Fruit fly (Drosophila melanogaster) whole organism, embryonic: ENCODE data around the gene NimC2.
A peak's percentile ranks its signal among the peaks of the same experiment; 100 is the strongest.

Source experiments
- Abd-B ChIP-seq: fragments of 200-800 bp; sonication (Bioruptor generic); optimal IDR thresholded peaks from 2 replicates; lab custom pipeline; 2018; ENCODE audit warnings: missing biosample characterization, mild to moderate bottlenecking, missing genetic modification characterization, moderate library complexity
- BtbVII ChIP-seq: fragments of 200-800 bp; sonication (Bioruptor generic); optimal IDR thresholded peaks from 3 replicates; lab custom pipeline; 2017; ENCODE audit warnings: missing biosample characterization, mild to moderate bottlenecking, missing genetic modification characterization
- CG11560 ChIP-seq: fragments of 200-800 bp; sonication (Bioruptor generic); IDR thresholded peaks from 3 replicates; pipeline ENCODE4 v1.3.6; 2022; ENCODE audit warnings: missing biosample characterization, missing genetic modification characterization
- CG12155 ChIP-seq: fragments of 200-800 bp; sonication (Bioruptor generic); optimal IDR thresholded peaks from 3 replicates; lab custom pipeline; 2016; ENCODE audit warnings: missing biosample characterization, missing genetic modification characterization
- CG1529 ChIP-seq: fragments of 200-800 bp; sonication (Bioruptor generic); optimal IDR thresholded peaks from 3 replicates; lab custom pipeline; 2018; ENCODE audit warnings: missing biosample characterization, missing genetic modification characterization
- CG1602 ChIP-seq: fragments of 200-800 bp; sonication (Bioruptor generic); optimal IDR thresholded peaks from 3 replicates; lab custom pipeline; 2016; ENCODE audit warnings: missing biosample characterization, missing genetic modification characterization
- CG16813 ChIP-seq: fragments of 200-800 bp; sonication (Bioruptor generic); IDR thresholded peaks from 3 replicates; pipeline ENCODE4 v1.3.6; 2022; ENCODE audit warnings: missing biosample characterization, missing genetic modification characterization; ENCODE audit not compliant: partially characterized antibody
- CG30403 ChIP-seq: fragments of 200-800 bp; sonication (Bioruptor generic); optimal IDR thresholded peaks from 3 replicates; lab custom pipeline; 2016; ENCODE audit warnings: missing biosample characterization, missing genetic modification characterization
- CG30431 ChIP-seq: fragments of 200-800 bp; sonication (Bioruptor generic); optimal IDR thresholded peaks from 2 replicates; lab custom pipeline; 2017; ENCODE audit warnings: missing biosample characterization, missing genetic modification characterization
- CG33557 ChIP-seq: fragments of 200-800 bp; sonication (Bioruptor generic); optimal IDR thresholded peaks from 2 replicates; lab custom pipeline; 2019; ENCODE audit warnings: missing biosample characterization, mild to moderate bottlenecking, missing genetic modification characterization, moderate library complexity
- CG34376 ChIP-seq: fragments of 200-800 bp; sonication (Bioruptor generic); optimal IDR thresholded peaks from 2 replicates; lab custom pipeline; 2018; ENCODE audit warnings: missing biosample characterization, mild to moderate bottlenecking, missing genetic modification characterization
- CG8944 ChIP-seq: fragments of 200-800 bp; sonication (Bioruptor generic); optimal IDR thresholded peaks from 3 replicates; lab custom pipeline; 2016; ENCODE audit warnings: missing biosample characterization, missing genetic modification characterization
- CG9797 ChIP-seq: fragments of 200-800 bp; sonication (Bioruptor generic); optimal IDR thresholded peaks from 3 replicates; lab custom pipeline; 2018; ENCODE audit warnings: missing biosample characterization, mild to moderate bottlenecking, missing genetic modification characterization
- Chrac-16 ChIP-seq: fragments of 200-800 bp; sonication (Bioruptor generic); optimal IDR thresholded peaks from 3 replicates; lab custom pipeline; 2016; ENCODE audit warnings: missing biosample characterization, missing genetic modification characterization
- D19B ChIP-seq: fragments of 200-800 bp; sonication (Bioruptor generic); optimal IDR thresholded peaks from 2 replicates; lab custom pipeline; 2017; ENCODE audit warnings: missing biosample characterization, mild to moderate bottlenecking, missing genetic modification characterization
- Deaf1 ChIP-seq: fragments of 200-800 bp; optimal IDR thresholded peaks from 3 replicates; lab custom pipeline; 2019; ENCODE audit warnings: missing biosample characterization, mild to moderate bottlenecking, missing genetic modification characterization, moderate library complexity
- Dek ChIP-seq: fragments of 200-800 bp; sonication (Bioruptor generic); optimal IDR thresholded peaks from 3 replicates; lab custom pipeline; 2019; ENCODE audit warnings: missing biosample characterization, mild to moderate bottlenecking, missing genetic modification characterization, moderate library complexity
- Eip74EF ChIP-seq, 2 experiments: fragments of 200-800 bp in 1 of 2; fragments of >200 bp in 1 of 2; sonication (Bioruptor generic) in 1 of 2; optimal IDR thresholded peaks; 2 replicates each; lab custom pipeline; 2017 to 2019; ENCODE audit warnings: missing biosample characterization in 2 of 2, missing genetic modification characterization in 2 of 2, mild to moderate bottlenecking in 1 of 2, moderate library complexity in 1 of 2
- Hr3 ChIP-seq: fragments of 200-800 bp; sonication (Bioruptor generic); optimal IDR thresholded peaks from 3 replicates; lab custom pipeline; 2016; ENCODE audit warnings: missing biosample characterization, missing genetic modification characterization
- Hr39 ChIP-seq: fragments of >200 bp; optimal IDR thresholded peaks from 2 replicates; lab custom pipeline; 2017
- Jarid2 ChIP-seq: fragments of 200-800 bp; sonication (Bioruptor generic); optimal IDR thresholded peaks from 3 replicates; lab custom pipeline; 2017; ENCODE audit warnings: mild to moderate bottlenecking, missing biosample characterization, missing genetic modification reagents, missing genetic modification characterization
- Myb ChIP-seq: fragments of 200-800 bp; sonication (Bioruptor generic); optimal IDR thresholded peaks from 2 replicates; lab custom pipeline; 2016; ENCODE audit warnings: missing biosample characterization, missing genetic modification characterization
- NC2β ChIP-seq: fragments of 200-800 bp; sonication (Bioruptor generic); optimal IDR thresholded peaks from 2 replicates; lab custom pipeline; 2016; ENCODE audit warnings: missing biosample characterization, missing genetic modification characterization
- Poxn ChIP-seq: fragments of 200-800 bp; sonication (Bioruptor generic); IDR thresholded peaks from 2 replicates; pipeline ENCODE4 v1.3.6; 2022; ENCODE audit warnings: missing biosample characterization, missing genetic modification characterization
- Spps ChIP-seq: fragments of 200-800 bp; sonication (Bioruptor generic); optimal IDR thresholded peaks from 2 replicates; lab custom pipeline; 2018; ENCODE audit warnings: missing biosample characterization, mild to moderate bottlenecking, missing genetic modification characterization
- Tbp ChIP-seq: fragments of >200 bp; optimal IDR thresholded peaks from 2 replicates; lab custom pipeline; 2018; ENCODE audit warnings: missing biosample characterization, missing genetic modification characterization
- Trl ChIP-seq, 3 experiments: fragments of >200 bp in 2 of 3; fragments of 200-800 bp in 1 of 3; sonication (Bioruptor generic) in 1 of 3; optimal IDR thresholded peaks; 2 replicates in 1 of 3; 3 replicates in 2 of 3; lab custom pipeline; 2016 to 2017; ENCODE audit warnings: missing biosample characterization in 1 of 3, missing genetic modification characterization in 1 of 3
- btn ChIP-seq: fragments of 200-800 bp; sonication (Bioruptor generic); optimal IDR thresholded peaks from 2 replicates; lab custom pipeline; 2016; ENCODE audit warnings: missing biosample characterization, missing genetic modification characterization
- caup ChIP-seq: fragments of 200-800 bp; sonication (Bioruptor generic); optimal IDR thresholded peaks from 3 replicates; lab custom pipeline; 2017; ENCODE audit warnings: missing biosample characterization, mild to moderate bottlenecking, missing genetic modification characterization, moderate library complexity; ENCODE audit not compliant: severe bottlenecking
- chinmo ChIP-seq: fragments of 200-800 bp; sonication (Bioruptor generic); IDR thresholded peaks from 4 replicates; pipeline ENCODE4 v1.3.6; 2022; ENCODE audit warnings: missing biosample characterization, missing genetic modification characterization; ENCODE audit not compliant: partially characterized antibody
- corto ChIP-seq: fragments of 200-800 bp; sonication (Bioruptor generic); optimal IDR thresholded peaks from 2 replicates; lab custom pipeline; 2016; ENCODE audit warnings: missing biosample characterization, mild to moderate bottlenecking, missing genetic modification characterization, moderate library complexity
- dan ChIP-seq: fragments of 200-800 bp; sonication (Bioruptor generic); IDR thresholded peaks from 2 replicates; pipeline ENCODE4 v1.3.6; 2022; ENCODE audit warnings: missing biosample characterization, missing genetic modification characterization
- dmrt99B ChIP-seq: fragments of 200-800 bp; sonication (Bioruptor generic); optimal IDR thresholded peaks from 2 replicates; lab custom pipeline; 2018; ENCODE audit warnings: missing biosample characterization, mild to moderate bottlenecking, missing genetic modification characterization, moderate library complexity
- ewg ChIP-seq: fragments of 200-800 bp; sonication (Bioruptor generic); optimal IDR thresholded peaks from 3 replicates; lab custom pipeline; 2017; ENCODE audit warnings: mild to moderate bottlenecking, missing biosample characterization, missing genetic modification reagents, missing genetic modification characterization
- fru ChIP-seq: fragments of >200 bp; optimal IDR thresholded peaks from 2 replicates; lab custom pipeline; 2017
- gcm2 ChIP-seq: fragments of 200-800 bp; sonication (Bioruptor generic); optimal IDR thresholded peaks from 2 replicates; lab custom pipeline; 2016; ENCODE audit warnings: missing biosample characterization, missing genetic modification characterization
- ken ChIP-seq: fragments of 200-800 bp; sonication (Bioruptor generic); IDR thresholded peaks from 3 replicates; pipeline ENCODE4 v1.3.6; 2022; ENCODE audit warnings: missing biosample characterization, missing genetic modification characterization
- knrl ChIP-seq: fragments of 200-800 bp; sonication (Bioruptor generic); IDR thresholded peaks from 3 replicates; pipeline ENCODE4 v1.3.6; 2022; ENCODE audit warnings: missing biosample characterization, missing genetic modification characterization; ENCODE audit not compliant: partially characterized antibody
- lola ChIP-seq, 3 experiments: fragments of >200 bp in 2 of 3; fragments of 200-800 bp in 1 of 3; sonication (Bioruptor generic) in 1 of 3; optimal IDR thresholded peaks; 2 replicates each; lab custom pipeline; 2017 to 2019; ENCODE audit warnings: missing biosample characterization in 3 of 3, missing genetic modification characterization in 3 of 3, mild to moderate bottlenecking in 1 of 3, moderate library complexity in 1 of 3
- mirr ChIP-seq: fragments of 200-800 bp; sonication (Bioruptor generic); optimal IDR thresholded peaks from 3 replicates; lab custom pipeline; 2018; ENCODE audit warnings: missing biosample characterization, mild to moderate bottlenecking, missing genetic modification characterization
- peb ChIP-seq: fragments of 200-800 bp; sonication (Bioruptor generic); IDR thresholded peaks from 2 replicates; pipeline ENCODE4 v1.3.6; 2022; ENCODE audit warnings: missing biosample characterization, missing genetic modification characterization
- prd ChIP-seq, 3 experiments: fragments of >200 bp in 2 of 3; fragments of 200-800 bp in 1 of 3; sonication (Bioruptor generic) in 1 of 3; optimal IDR thresholded peaks in 2 of 3; IDR thresholded peaks in 1 of 3; 2 replicates in 2 of 3; 3 replicates in 1 of 3; pipeline versions ENCODE4 v1.3.6 to Lab custom; 2017 to 2022; ENCODE audit warnings: missing biosample characterization in 1 of 3, missing genetic modification characterization in 1 of 3
- sens ChIP-seq: fragments of 200-800 bp; sonication (Bioruptor generic); peaks from one replicate; lab custom pipeline; 2016; ENCODE audit warnings: missing biosample characterization, missing genetic modification characterization
- so ChIP-seq: fragments of 200-800 bp; sonication (Bioruptor generic); IDR thresholded peaks from 3 replicates; pipeline ENCODE4 v1.3.6; 2022; ENCODE audit warnings: missing biosample characterization, missing genetic modification characterization
- sob ChIP-seq: fragments of 200-800 bp; sonication (Bioruptor generic); IDR thresholded peaks from 2 replicates; pipeline ENCODE4 v1.3.6; 2022; ENCODE audit warnings: missing biosample characterization, missing genetic modification characterization
- sqz ChIP-seq: fragments of 200-800 bp; sonication (Bioruptor generic); optimal IDR thresholded peaks from 3 replicates; lab custom pipeline; 2018; ENCODE audit warnings: missing biosample characterization, mild to moderate bottlenecking, missing genetic modification characterization

NimC2 gene

DNA sequence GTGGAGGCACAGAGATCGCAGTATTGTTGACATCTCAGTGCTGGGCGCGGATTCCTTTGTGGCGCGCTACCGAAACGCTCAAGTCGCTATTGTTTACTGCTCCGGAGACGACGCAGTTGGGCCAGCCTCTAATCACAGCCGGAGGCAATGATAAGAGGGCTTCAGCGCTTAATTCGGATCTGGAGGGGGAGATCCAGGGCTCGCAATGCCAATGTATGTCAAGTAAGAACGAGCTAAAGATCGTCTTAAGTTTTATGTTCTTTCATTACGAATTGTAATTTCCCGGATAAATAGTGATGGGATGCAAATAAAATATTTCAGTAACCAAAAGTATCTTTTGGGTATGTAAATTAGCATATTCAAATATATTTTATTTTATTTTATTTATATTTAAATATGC, 10.1 kb upstream of the NimC2 start, which contains the start of the genes NimB4 and NimB5:
Gene NimB4 (minus strand): TSS at position 101 of the 400 bp plus-strand sequence.
Gene NimB5 (plus strand): TSS at position 302 of the 400 bp plus-strand sequence.
- no peak for TF ChIP-seq CG11560 (tag; lab: Robert Waterston, UW)
- no peak for TF ChIP-seq lola (GFP tag; optimal IDR thresholded peaks at IDR 0.05; lab: Kevin White, UChicago)
- no peak for TF ChIP-seq Poxn (GFP tag; lab: Robert Waterston, UW)
- no peak for TF ChIP-seq dan (GFP tag; lab: Robert Waterston, UW)
- peak; percentile 76 for TF ChIP-seq D19B (GFP tag; lab: Kevin White, UChicago)
- peak; percentile 31; the same call in 1 of the 3 replicates for TF ChIP-seq CG16813 (GFP tag; lab: Robert Waterston, UW)
- TF ChIP-seq CG34376, result peak; percentile 37
- no peak for TF ChIP-seq Myb (GFP tag; lab: Kevin White, UChicago)
- TF ChIP-seq gcm2 (GFP tag; lab: Kevin White, UChicago), result no peak
- no peak for TF ChIP-seq dmrt99B
- no peak for TF ChIP-seq so (GFP tag; lab: Robert Waterston, UW)
- no peak for TF ChIP-seq peb (GFP tag; lab: Robert Waterston, UW)
- TF ChIP-seq Tbp (GFP tag; lab: Kevin White, UChicago), result no peak
- TF ChIP-seq Spps (tag; lab: Kevin White, UChicago), result no peak
- TF ChIP-seq, all 482 proteins: peak for 3

DNA sequence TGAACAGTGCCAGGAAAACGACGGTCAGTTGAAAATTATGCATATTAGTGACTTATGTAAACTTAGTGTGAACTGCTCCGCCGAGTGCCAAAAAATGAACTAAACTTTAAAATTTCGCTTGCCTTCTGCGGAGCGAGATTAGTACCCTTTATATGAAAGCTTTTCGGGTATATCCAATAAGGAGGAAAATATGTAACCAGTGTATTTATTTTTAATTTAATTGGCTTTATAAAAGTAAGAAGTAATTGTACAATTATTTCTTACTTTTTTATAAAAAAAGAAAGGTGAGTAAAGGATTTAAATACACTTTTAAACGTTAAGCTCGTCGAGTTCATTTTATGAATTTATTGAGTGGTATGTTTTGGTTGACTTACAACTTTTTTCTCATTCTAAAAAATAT, 7.1 kb upstream of the NimC2 start, which contains the start of gene He:
Gene He (minus strand): TSS at position 101 of the 400 bp plus-strand sequence.
- TF ChIP-seq Hr3 (GFP tag; lab: Kevin White, UChicago) (no peak), CG33557 (GFP tag; lab: Kevin White, UChicago) (no peak), BtbVII (no peak), prd (optimal IDR thresholded peaks at IDR 0.05; lab: Kevin White, UChicago) (no peak), prd (GFP tag; IDR thresholded peaks at IDR 0.05; lab: Robert Waterston, UW) (no peak), ewg (GFP tag; lab: Kevin White, UChicago) (no peak), CG8944 (GFP tag; lab: Kevin White, UChicago) (no peak), caup (GFP tag; lab: Kevin White, UChicago) (no peak), Abd-B (GFP tag; lab: Kevin White, UChicago) (no peak), CG12155 (GFP tag; lab: Kevin White, UChicago) (no peak), NC2β (GFP tag; lab: Kevin White, UChicago) (no peak), sqz (GFP tag; lab: Kevin White, UChicago) (no peak), Hr39 (no peak)

DNA sequence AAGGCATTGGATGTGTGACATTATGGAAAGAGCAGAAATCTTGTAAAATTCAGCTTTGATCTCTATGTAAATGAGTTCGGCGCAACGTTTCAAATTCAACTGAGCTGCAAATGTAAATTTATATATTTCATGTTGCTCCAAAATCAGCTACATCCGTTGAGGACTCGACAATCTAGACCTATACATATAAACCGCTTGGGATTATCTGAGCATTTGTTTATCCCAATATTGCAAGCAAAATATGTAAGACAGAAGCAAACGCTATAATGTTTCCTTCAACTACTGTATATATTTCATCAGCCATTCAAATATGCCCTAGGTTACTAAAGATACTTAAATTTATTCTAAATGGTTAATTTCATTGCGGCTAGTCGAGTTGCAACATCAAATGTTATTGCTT, 3.3 kb upstream of the NimC2 start, which contains the start of gene NimC1:
Gene NimC1 (minus strand): TSS at position 101 of the 400 bp plus-strand sequence.
- TF ChIP-seq knrl (GFP tag; lab: Robert Waterston, UW) (no peak), Deaf1 (tag; lab: Kevin White, UChicago) (no peak), CG1529 (GFP tag; lab: Kevin White, UChicago) (no peak), sens (GFP tag; lab: Kevin White, UChicago) (peak; percentile 50), Eip74EF (GFP tag; optimal IDR thresholded peaks at IDR 0.05; lab: Kevin White, UChicago) (no peak), CG9797 (no peak), CG1602 (GFP tag; lab: Kevin White, UChicago) (no peak), Chrac-16 (GFP tag; lab: Kevin White, UChicago) (no peak)

DNA sequence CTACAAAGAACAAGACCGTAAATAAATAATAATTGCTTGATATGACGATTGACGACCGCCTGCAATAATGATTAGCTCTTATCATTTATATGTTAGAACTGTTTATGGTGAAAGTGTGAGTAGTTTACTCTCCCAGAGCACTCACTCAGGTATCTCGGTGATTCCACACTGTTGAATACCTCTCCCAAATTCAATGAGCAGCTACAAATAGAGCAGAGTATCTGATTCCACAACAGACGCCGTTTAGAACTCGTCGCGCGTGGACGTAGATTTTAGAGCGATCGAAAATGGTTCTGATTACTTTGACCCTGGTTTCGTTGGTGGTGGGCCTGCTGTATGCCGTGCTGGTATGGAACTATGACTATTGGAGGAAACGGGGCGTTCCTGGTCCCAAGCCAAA, 2.9 kb upstream of the NimC2 start, which contains the start of gene Cyp28a5:
Gene Cyp28a5 (plus strand): TSS at position 230 of the 400 bp plus-strand sequence.
- peak; percentile 66 for TF ChIP-seq Jarid2 (GFP tag; lab: Kevin White, UChicago)
- TF ChIP-seq CG8944 (GFP tag; lab: Kevin White, UChicago), result no peak
- 0 out of 3 replicates have a peak, but pooled peaks have one; percentile 24 for TF ChIP-seq ken (GFP tag; lab: Robert Waterston, UW)
- peak; percentile 31 to 40 for TF ChIP-seq Trl (optimal IDR thresholded peaks at IDR 0.05; lab: Kevin White, UChicago)
- no peak for TF ChIP-seq Trl (GFP tag; optimal IDR thresholded peaks at IDR 0.05; lab: Kevin White, UChicago)
- TF ChIP-seq Dek (tag; lab: Kevin White, UChicago), result no peak
- no peak for TF ChIP-seq CG30431 (GFP tag; lab: Kevin White, UChicago)
- TF ChIP-seq sob (GFP tag; lab: Robert Waterston, UW), result no peak
- TF ChIP-seq CG30403 (GFP tag; lab: Kevin White, UChicago), result no peak
- no peak for TF ChIP-seq fru (lab: Kevin White, UChicago)
- TF ChIP-seq corto, result no peak
- peak; percentile 12 for TF ChIP-seq mirr (GFP tag; lab: Kevin White, UChicago)
- peak; percentile 36 for TF ChIP-seq CG34376
- TF ChIP-seq btn (GFP tag; lab: Kevin White, UChicago), result no peak
- peak; percentile 80; the same call in 1 of the 4 replicates for TF ChIP-seq chinmo (GFP tag; lab: Robert Waterston, UW)
